Fruit fly (Drosophila melanogaster) whole organism, wandering third instar larva: Measurements from ENCODE around the gene CG15042.

ENCODE experiments used
- Abd-B ChIP-seq: fragments of >200 bp; optimal IDR thresholded peaks from 2 replicates; lab custom pipeline; 2017; ENCODE audit warnings: missing biosample characterization, missing genetic modification characterization
- CG32264 ChIP-seq: fragments of 200-800 bp; sonication (Bioruptor generic); optimal IDR thresholded peaks from 2 replicates; lab custom pipeline; 2016; ENCODE audit warnings: missing biosample characterization, missing genetic modification characterization
- CG9705 ChIP-seq: fragments of 200-800 bp; sonication (Bioruptor generic); optimal IDR thresholded peaks from 2 replicates; lab custom pipeline; 2018; ENCODE audit warnings: missing biosample characterization, mild to moderate bottlenecking, missing genetic modification characterization
- CrebA ChIP-seq: fragments of 200-800 bp; sonication (Bioruptor generic); optimal IDR thresholded peaks from 2 replicates; lab custom pipeline; 2016; ENCODE audit warnings: missing biosample characterization, mild to moderate bottlenecking, missing genetic modification characterization, borderline replicate concordance
- Dfd ChIP-seq: fragments of >200 bp; optimal IDR thresholded peaks from 2 replicates; lab custom pipeline; 2017; ENCODE audit warnings: missing biosample characterization, missing genetic modification characterization
- Dif ChIP-seq: fragments of 200-275, 200-300 bp; sonication (Bioruptor generic); optimal IDR thresholded peaks from 2 replicates; lab custom pipeline; 2018; ENCODE audit warnings: missing biosample characterization, missing genetic modification characterization; ENCODE audit not compliant: partially characterized antibody
- GATAd ChIP-seq: sonication (Bioruptor generic); optimal IDR thresholded peaks from 2 replicates; lab custom pipeline; 2016; ENCODE audit warnings: missing biosample characterization, missing genetic modification characterization
- Hnf4 ChIP-seq: fragments of 200-800 bp; sonication (Bioruptor generic); optimal IDR thresholded peaks from 2 replicates; lab custom pipeline; 2016; ENCODE audit warnings: missing biosample characterization, mild to moderate bottlenecking, missing genetic modification characterization
- Hr83 ChIP-seq: fragments of 200-300 bp; sonication (Bioruptor generic); optimal IDR thresholded peaks from 2 replicates; lab custom pipeline; 2016; ENCODE audit warnings: missing biosample characterization, mild to moderate bottlenecking, missing genetic modification characterization, moderate library complexity; ENCODE audit not compliant: poor library complexity, severe bottlenecking
- Jra ChIP-seq: sonication (Bioruptor generic); optimal IDR thresholded peaks from 2 replicates; lab custom pipeline; 2016; ENCODE audit warnings: missing biosample characterization, missing genetic modification characterization
- Mio ChIP-seq: sonication (Bioruptor generic); optimal IDR thresholded peaks from 2 replicates; lab custom pipeline; 2016; ENCODE audit warnings: missing biosample characterization, missing genetic modification characterization
- Myc ChIP-seq: fragments of >200 bp; optimal IDR thresholded peaks from 2 replicates; lab custom pipeline; 2017
- N ChIP-seq: fragments of >200 bp; optimal IDR thresholded peaks from 2 replicates; lab custom pipeline; 2018; ENCODE audit warnings: missing biosample characterization, missing external identifiers, missing genetic modification characterization
- OdsH ChIP-seq: fragments of 200-800 bp; sonication (Bioruptor generic); optimal IDR thresholded peaks from 2 replicates; lab custom pipeline; 2016; ENCODE audit warnings: missing biosample characterization, mild to moderate bottlenecking, missing genetic modification characterization
- Rel ChIP-seq, 2 experiments: fragments of 200-800 bp; sonication (Bioruptor generic) in 1 of 2; optimal IDR thresholded peaks; 2 replicates in 1 of 2; 3 replicates in 1 of 2; lab custom pipeline; 2016 to 2019; ENCODE audit warnings: mild to moderate bottlenecking in 2 of 2, missing biosample characterization in 2 of 2, missing genetic modification characterization in 2 of 2, moderate library complexity in 1 of 2
- Sp1 ChIP-seq: fragments of 200-800 bp; sonication (Bioruptor generic); optimal IDR thresholded peaks from 3 replicates; lab custom pipeline; 2019; ENCODE audit warnings: missing biosample characterization, mild to moderate bottlenecking, missing genetic modification characterization, moderate library complexity
- br ChIP-seq: fragments of 200-800 bp; sonication (Bioruptor generic); optimal IDR thresholded peaks from 2 replicates; lab custom pipeline; 2016; ENCODE audit warnings: missing biosample characterization, missing genetic modification characterization
- dl ChIP-seq, 2 experiments: fragments of 175-275, 200-275 bp in 1 of 2; fragments of 200-275 bp in 1 of 2; sonication (Bioruptor generic); optimal IDR thresholded peaks; lab custom pipeline; 2018; ENCODE audit warnings: mild to moderate bottlenecking in 2 of 2, missing biosample characterization in 2 of 2, missing genetic modification characterization in 2 of 2, moderate library complexity in 2 of 2; ENCODE audit not compliant: partially characterized antibody in 2 of 2, insufficient read depth in 1 of 2
- dmrt93B ChIP-seq: fragments of 200-800 bp; sonication (Bioruptor generic); optimal IDR thresholded peaks from 2 replicates; lab custom pipeline; 2018; ENCODE audit warnings: missing biosample characterization, mild to moderate bottlenecking, missing genetic modification characterization
- dsf ChIP-seq: sonication (Bioruptor generic); optimal IDR thresholded peaks from 2 replicates; lab custom pipeline; 2016; ENCODE audit warnings: missing biosample characterization, missing genetic modification characterization, borderline replicate concordance
- ey ChIP-seq: fragments of 200-800 bp; sonication (Bioruptor generic); optimal IDR thresholded peaks from 2 replicates; lab custom pipeline; 2016; ENCODE audit warnings: missing biosample characterization, missing genetic modification characterization
- foxo ChIP-seq, 2 experiments: fragments of 200-800 bp; sonication (Bioruptor generic); optimal IDR thresholded peaks; 2 replicates in 1 of 2; 3 replicates in 1 of 2; lab custom pipeline; 2016 to 2017; ENCODE audit warnings: missing biosample characterization in 2 of 2, missing genetic modification characterization in 2 of 2
- fru ChIP-seq: fragments of 200-800 bp; sonication (Bioruptor generic); optimal IDR thresholded peaks from 3 replicates; lab custom pipeline; 2016; ENCODE audit warnings: missing biosample characterization, mild to moderate bottlenecking, missing genetic modification characterization
- jim ChIP-seq: fragments of 175-275, 200-325 bp; sonication (Bioruptor generic); optimal IDR thresholded peaks from 2 replicates; lab custom pipeline; 2016; ENCODE audit warnings: missing biosample characterization, mild to moderate bottlenecking, missing genetic modification characterization
- lola ChIP-seq: fragments of >200 bp; optimal IDR thresholded peaks from 2 replicates; lab custom pipeline; 2017; ENCODE audit warnings: missing biosample characterization, missing genetic modification characterization
- pan ChIP-seq: fragments of >200 bp; optimal IDR thresholded peaks from 2 replicates; lab custom pipeline; 2017
- psq ChIP-seq: fragments of 200-800 bp; sonication (Bioruptor generic); optimal IDR thresholded peaks from 3 replicates; lab custom pipeline; 2017; ENCODE audit warnings: missing biosample characterization, mild to moderate bottlenecking, missing genetic modification characterization, moderate library complexity
- rgr ChIP-seq: fragments of 200-800 bp; sonication (Bioruptor generic); optimal IDR thresholded peaks from 3 replicates; lab custom pipeline; 2016; ENCODE audit warnings: missing biosample characterization, mild to moderate bottlenecking, missing genetic modification characterization
- sage ChIP-seq: fragments of 200-800 bp; sonication (Bioruptor generic); optimal IDR thresholded peaks from 2 replicates; lab custom pipeline; 2016; ENCODE audit warnings: missing biosample characterization, mild to moderate bottlenecking, missing genetic modification characterization
- tai ChIP-seq: sonication (Bioruptor generic); optimal IDR thresholded peaks from 2 replicates; lab custom pipeline; 2016; ENCODE audit warnings: missing biosample characterization, missing genetic modification characterization
- woc ChIP-seq: sonication (Bioruptor generic); optimal IDR thresholded peaks from 2 replicates; lab custom pipeline; 2016; ENCODE audit warnings: missing biosample characterization, mild to moderate bottlenecking, missing genetic modification characterization

CG15042 gene

DNA sequence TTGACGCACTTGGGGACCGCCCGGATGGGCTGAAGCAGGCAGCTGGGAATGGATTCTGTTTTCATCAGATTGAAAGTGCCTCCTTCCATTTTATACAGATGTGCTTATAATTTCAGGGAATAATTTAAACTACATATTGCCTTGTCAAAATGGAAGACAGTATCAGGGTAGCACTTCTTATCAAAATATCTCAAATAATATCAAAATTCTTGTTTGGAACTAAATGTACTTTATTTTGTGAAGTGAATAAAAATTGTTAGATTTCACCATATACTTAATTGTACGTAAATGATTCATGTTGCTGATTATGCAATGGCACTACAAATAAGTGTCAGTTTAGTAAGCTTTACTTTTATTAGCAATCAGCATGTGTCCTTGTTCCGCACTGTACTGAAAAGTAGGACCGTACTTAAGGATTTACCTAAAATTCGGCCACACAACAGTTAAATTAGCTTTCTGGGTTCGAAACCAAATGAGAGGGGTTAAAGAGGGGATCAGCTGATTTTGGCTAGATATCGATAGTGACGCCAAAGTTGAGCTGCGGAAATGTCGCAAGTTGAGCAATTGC is at the start of gene CG15042, which contains the start of gene CG15047:
Gene CG15042 (minus strand): TSS at position 101 of the 568 bp plus-strand sequence.
Gene CG15047 (plus strand): TSS at position 518 of the 568 bp plus-strand sequence.
- TF ChIP-seq psq (no peak), Sp1 (GFP tag; lab: Kevin White, UChicago) (no peak), Rel (GFP tag; optimal IDR thresholded peaks at IDR 0.05; lab: Kevin White, UChicago) (no peak), Rel (tag; optimal IDR thresholded peaks at IDR 0.05; lab: Kevin White, UChicago) (no peak), Dfd (GFP tag; lab: Kevin White, UChicago) (no peak), GATAd (no peak), CG32264 (GFP tag; lab: Kevin White, UChicago) (no peak), N (GFP tag; lab: Kevin White, UChicago) (no peak), Hr83 (GFP tag; lab: Kevin White, UChicago) (no peak)

DNA sequence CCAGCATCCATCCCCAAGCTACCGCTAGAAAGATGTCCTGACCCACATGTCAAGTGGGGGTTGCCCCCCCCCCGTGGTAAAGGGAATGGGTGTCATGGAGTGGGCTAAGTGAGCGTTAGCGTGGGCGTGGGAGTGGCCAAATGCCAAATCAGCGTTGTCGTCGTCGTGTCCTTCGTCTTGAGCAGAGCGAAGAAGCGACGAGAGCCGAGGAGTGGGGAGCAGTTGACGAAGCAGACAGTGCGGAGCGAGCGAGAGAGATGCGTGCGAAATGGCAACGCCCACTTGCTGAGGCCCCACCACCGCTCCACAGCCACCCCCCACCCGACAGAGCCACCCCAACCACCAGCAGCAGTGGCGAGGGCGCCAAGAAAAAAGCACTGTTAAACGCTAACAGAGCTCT is 47.1 kb upstream of the CG15042 start:
- TF ChIP-seq woc (GFP tag; lab: Kevin White, UChicago) (no peak), sage (GFP tag; lab: Kevin White, UChicago) (no peak), CrebA (GFP tag; lab: Kevin White, UChicago) (no peak), lola (GFP tag; lab: Kevin White, UChicago) (no peak), GATAd (no peak), foxo (GFP tag; optimal IDR thresholded peaks at IDR 0.05; lab: Kevin White, UChicago) (no peak), rgr (no peak), jim (GFP tag; lab: Kevin White, UChicago) (no peak), Jra (GFP tag; lab: Kevin White, UChicago) (no peak)

DNA sequence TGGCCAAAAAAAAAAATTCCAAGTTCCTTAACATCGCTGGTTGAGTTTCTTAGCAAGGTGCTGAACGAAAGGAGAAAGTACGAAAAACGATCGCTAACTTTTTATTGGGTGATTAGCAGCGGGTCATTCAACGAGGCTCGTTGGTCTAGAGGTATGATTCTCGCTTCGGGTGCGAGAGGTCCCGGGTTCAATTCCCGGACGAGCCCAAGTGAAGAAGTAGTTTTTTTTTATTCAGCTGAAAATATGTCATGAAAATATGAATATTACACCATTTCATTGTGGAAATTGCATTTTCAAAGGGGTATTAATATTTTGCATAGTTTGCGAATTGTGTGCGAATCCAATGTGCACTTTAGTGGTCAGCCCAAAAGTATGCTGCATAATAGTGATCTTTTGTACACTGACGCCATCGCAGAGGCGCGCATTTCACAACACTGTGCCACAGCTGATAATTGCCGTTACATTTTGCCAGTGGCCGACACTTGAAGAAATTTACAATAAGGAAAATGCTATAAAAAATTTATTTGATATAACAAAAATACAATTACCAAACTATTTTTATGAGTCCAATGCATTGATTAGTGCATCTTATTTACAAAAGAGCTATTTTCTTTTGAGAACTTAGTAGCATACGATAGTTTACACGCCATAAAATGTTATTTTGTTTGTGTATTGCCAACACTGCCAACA is 37.7 kb upstream of the CG15042 start:
- TF ChIP-seq fru (GFP tag; lab: Kevin White, UChicago) (peak; percentile 23), Jra (GFP tag; lab: Kevin White, UChicago) (no peak), Myc (lab: Kevin White, UChicago) (peak; percentile 27), Hnf4 (peak; percentile 37), woc (GFP tag; lab: Kevin White, UChicago) (peak; percentile 1), sage (GFP tag; lab: Kevin White, UChicago) (no peak)

DNA sequence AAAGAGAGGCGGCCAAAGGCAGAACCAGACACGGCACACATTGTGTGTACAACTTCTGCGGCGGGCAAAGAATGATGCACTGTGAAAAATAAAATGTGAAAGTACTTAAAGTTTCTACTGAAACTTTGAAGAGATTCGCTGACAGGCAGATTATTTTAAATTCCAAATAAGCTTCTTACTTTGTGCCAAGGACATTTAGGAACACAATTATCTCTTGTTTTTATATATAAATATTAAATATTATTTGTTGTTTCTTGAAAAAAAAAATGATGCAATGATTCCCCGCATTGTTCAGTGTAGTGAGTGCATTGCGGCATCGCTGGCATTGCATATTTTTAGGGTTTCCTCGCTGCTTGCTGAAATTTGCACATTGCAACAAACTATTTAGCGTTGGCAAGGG is 36.9 kb upstream of the CG15042 start:
- TF ChIP-seq Mio (GFP tag; lab: Kevin White, UChicago) (no peak), tai (GFP tag; lab: Kevin White, UChicago) (no peak), OdsH (GFP tag; lab: Kevin White, UChicago) (peak; percentile 4), CG9705 (GFP tag; lab: Kevin White, UChicago) (no peak), foxo (GFP tag; optimal IDR thresholded peaks at IDR 0.05; lab: Kevin White, UChicago) (peak in 1 of 2 experiments; percentile 16), N (GFP tag; lab: Kevin White, UChicago) (no peak), dl (GFP tag; optimal IDR thresholded peaks at IDR 0.05; lab: Kevin White, UChicago; ENCODE audit: insufficient read depth in 1 of 2, partially characterized antibody in 2 of 2) (no peak), Rel (GFP tag; optimal IDR thresholded peaks at IDR 0.05; lab: Kevin White, UChicago) (no peak), Rel (tag; optimal IDR thresholded peaks at IDR 0.05; lab: Kevin White, UChicago) (no peak), Hnf4 (no peak), Dfd (GFP tag; lab: Kevin White, UChicago) (no peak)

DNA sequence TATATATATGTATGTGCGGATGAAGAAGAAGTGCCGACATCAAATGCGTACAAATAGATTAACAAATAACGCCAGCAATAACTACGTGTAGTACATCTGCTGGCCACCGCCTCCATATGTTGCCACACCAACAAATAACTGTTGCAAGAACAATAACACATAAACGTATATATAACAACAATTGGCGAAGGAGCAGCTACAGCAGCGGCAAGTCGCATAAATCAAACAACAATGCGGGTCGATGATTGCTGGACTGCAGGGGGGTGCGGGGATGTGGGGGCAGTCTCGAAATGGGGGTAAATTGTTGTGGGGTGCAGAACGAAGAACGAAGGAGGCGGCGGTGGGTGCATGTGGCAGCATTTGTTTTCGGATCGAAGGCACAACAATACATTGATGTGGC is 32.5 kb upstream of the CG15042 start:
- no peak for TF ChIP-seq dsf (GFP tag; lab: Kevin White, UChicago)
- TF ChIP-seq Dif = no peak
- TF ChIP-seq rgr = no peak
- no peak for TF ChIP-seq CrebA (GFP tag; lab: Kevin White, UChicago)
- no peak for TF ChIP-seq dmrt93B
- TF ChIP-seq br (GFP tag; lab: Kevin White, UChicago) = no peak
- no peak for TF ChIP-seq foxo (GFP tag; optimal IDR thresholded peaks at IDR 0.05; lab: Kevin White, UChicago)
- no peak for TF ChIP-seq pan (lab: Kevin White, UChicago)
- TF ChIP-seq Abd-B = no peak
- TF ChIP-seq sage (GFP tag; lab: Kevin White, UChicago) = no peak
- no peak for TF ChIP-seq tai (GFP tag; lab: Kevin White, UChicago)
- no peak for TF ChIP-seq dl (GFP tag; optimal IDR thresholded peaks at IDR 0.05; lab: Kevin White, UChicago; ENCODE audit: insufficient read depth in 1 of 2, partially characterized antibody in 2 of 2)
- no peak for TF ChIP-seq ey
- TF ChIP-seq CG32264 (GFP tag; lab: Kevin White, UChicago) = no peak
- no peak for TF ChIP-seq Hnf4
- TF ChIP-seq woc (GFP tag; lab: Kevin White, UChicago) = no peak
- TF ChIP-seq Rel (GFP tag; optimal IDR thresholded peaks at IDR 0.05; lab: Kevin White, UChicago) = no peak
- TF ChIP-seq Rel (tag; optimal IDR thresholded peaks at IDR 0.05; lab: Kevin White, UChicago) = no peak
- TF ChIP-seq, all 38 proteins: peak for 0
